Fruit fly (Drosophila melanogaster) whole organism, embryonic: Measurements from ENCODE around the gene ppk24.

Source experiments
- CG10147 ChIP-seq: fragments of 200-800 bp; sonication (Bioruptor generic); optimal IDR thresholded peaks from 2 replicates; lab custom pipeline; 2019; ENCODE audit warnings: missing biosample characterization, mild to moderate bottlenecking, missing genetic modification characterization, moderate library complexity
- CG10267 ChIP-seq: fragments of 200-800 bp; sonication (Bioruptor generic); optimal IDR thresholded peaks from 2 replicates; lab custom pipeline; 2018; ENCODE audit warnings: missing biosample characterization, mild to moderate bottlenecking, missing genetic modification characterization, moderate library complexity
- CG12071 ChIP-seq: fragments of 200-800 bp; sonication (Bioruptor generic); optimal IDR thresholded peaks from 3 replicates; lab custom pipeline; 2018; ENCODE audit warnings: missing biosample characterization, mild to moderate bottlenecking, missing genetic modification characterization
- CG13894 ChIP-seq: fragments of 200-800 bp; sonication (Bioruptor generic); optimal IDR thresholded peaks from 3 replicates; lab custom pipeline; 2018; ENCODE audit warnings: missing biosample characterization, mild to moderate bottlenecking, missing genetic modification characterization, moderate library complexity
- CG2875 ChIP-seq: fragments of 200-800 bp; sonication (Bioruptor generic); optimal IDR thresholded peaks from 2 replicates; lab custom pipeline; 2017; ENCODE audit warnings: missing biosample characterization, mild to moderate bottlenecking, missing genetic modification characterization, missing genetic modification reagents
- CG30020 ChIP-seq: fragments of 200-800 bp; optimal IDR thresholded peaks from 2 replicates; lab custom pipeline; 2019; ENCODE audit warnings: missing biosample characterization, mild to moderate bottlenecking, missing genetic modification characterization, moderate library complexity
- CG32532 ChIP-seq: fragments of 200-800 bp; sonication (Bioruptor generic); IDR thresholded peaks from 2 replicates; pipeline ENCODE4 v1.3.6; 2022; ENCODE audit warnings: missing biosample characterization, missing genetic modification characterization
- CG3407 ChIP-seq: fragments of 200-800 bp; sonication (Bioruptor generic); optimal IDR thresholded peaks from 2 replicates; lab custom pipeline; 2018; ENCODE audit warnings: missing biosample characterization, mild to moderate bottlenecking, missing genetic modification characterization
- CG3838 ChIP-seq: fragments of 200-800 bp; sonication (Bioruptor generic); optimal IDR thresholded peaks from 3 replicates; lab custom pipeline; 2016; ENCODE audit warnings: missing biosample characterization, missing genetic modification characterization
- CG4707 ChIP-seq: fragments of 200-800 bp; sonication (Bioruptor generic); optimal IDR thresholded peaks from 2 replicates; lab custom pipeline; 2018; ENCODE audit warnings: missing biosample characterization, mild to moderate bottlenecking, missing genetic modification characterization, moderate library complexity
- CG7357 ChIP-seq: fragments of 200-800 bp; sonication (Bioruptor generic); IDR thresholded peaks from 3 replicates; pipeline ENCODE4 v1.3.6; 2022; ENCODE audit warnings: missing biosample characterization, missing genetic modification characterization
- CG7786 ChIP-seq: fragments of 200-800 bp; sonication (Bioruptor generic); optimal IDR thresholded peaks from 2 replicates; lab custom pipeline; 2016; ENCODE audit warnings: missing biosample characterization, missing genetic modification characterization
- CG7928 ChIP-seq: fragments of 200-800 bp; sonication (Bioruptor generic); optimal IDR thresholded peaks from 2 replicates; lab custom pipeline; 2017; ENCODE audit warnings: missing biosample characterization, mild to moderate bottlenecking, missing genetic modification characterization
- CG8359 ChIP-seq: fragments of 200-800 bp; sonication (Bioruptor generic); optimal IDR thresholded peaks from 2 replicates; lab custom pipeline; 2017; ENCODE audit warnings: missing biosample characterization, mild to moderate bottlenecking, missing genetic modification characterization, borderline replicate concordance
- CG9727 ChIP-seq: fragments of 200-800 bp; sonication (Bioruptor generic); optimal IDR thresholded peaks from 3 replicates; lab custom pipeline; 2017; ENCODE audit warnings: missing biosample characterization, mild to moderate bottlenecking, missing genetic modification characterization
- CkIIα-i1 ChIP-seq: fragments of 200-800 bp; sonication (Bioruptor generic); IDR thresholded peaks from 2 replicates; pipeline ENCODE4 v1.3.6; 2022; ENCODE audit warnings: missing biosample characterization, missing genetic modification characterization
- Ets65A ChIP-seq: fragments of 200-800 bp; sonication (Bioruptor generic); peaks from one replicate; lab custom pipeline; 2016; ENCODE audit warnings: missing biosample characterization, missing genetic modification characterization
- Hey ChIP-seq: fragments of 200-800 bp; sonication (Bioruptor generic); optimal IDR thresholded peaks from 3 replicates; lab custom pipeline; 2018; ENCODE audit warnings: missing biosample characterization, mild to moderate bottlenecking, missing genetic modification characterization
- HmgD ChIP-seq: fragments of 200-800 bp; sonication (Bioruptor generic); optimal IDR thresholded peaks from 3 replicates; lab custom pipeline; 2016; ENCODE audit warnings: missing biosample characterization, missing genetic modification characterization
- Hr39 ChIP-seq: fragments of >200 bp; optimal IDR thresholded peaks from 2 replicates; lab custom pipeline; 2017
- Hr51 ChIP-seq, 2 experiments: fragments of 200-800 bp; sonication (Bioruptor generic); optimal IDR thresholded peaks; 2 replicates in 1 of 2; 3 replicates in 1 of 2; lab custom pipeline; 2016 to 2018; ENCODE audit warnings: missing biosample characterization in 2 of 2, missing genetic modification characterization in 2 of 2, mild to moderate bottlenecking in 1 of 2, moderate library complexity in 1 of 2
- Lhr ChIP-seq: fragments of 200-800 bp; sonication (Bioruptor generic); optimal IDR thresholded peaks from 3 replicates; lab custom pipeline; 2017; ENCODE audit warnings: mild to moderate bottlenecking, missing biosample characterization, missing genetic modification reagents, missing genetic modification characterization
- Poxn ChIP-seq: fragments of 200-800 bp; sonication (Bioruptor generic); IDR thresholded peaks from 2 replicates; pipeline ENCODE4 v1.3.6; 2022; ENCODE audit warnings: missing biosample characterization, missing genetic modification characterization
- Scr ChIP-seq: fragments of 200-800 bp; sonication (Bioruptor generic); IDR thresholded peaks from 2 replicates; pipeline ENCODE4 v1.3.6; 2022; ENCODE audit warnings: missing biosample characterization, missing genetic modification characterization; ENCODE audit not compliant: partially characterized antibody
- Sin3A ChIP-seq: fragments of >200 bp; optimal IDR thresholded peaks from 2 replicates; lab custom pipeline; 2018
- Six4 ChIP-seq: fragments of 200-800 bp; sonication (Bioruptor generic); optimal IDR thresholded peaks from 2 replicates; lab custom pipeline; 2016; ENCODE audit warnings: missing biosample characterization, missing genetic modification characterization
- Ssrp ChIP-seq: fragments of 200-800 bp; sonication (Bioruptor generic); optimal IDR thresholded peaks from 2 replicates; lab custom pipeline; 2018; ENCODE audit warnings: missing biosample characterization, mild to moderate bottlenecking, missing genetic modification characterization, moderate library complexity
- Trl ChIP-seq, 3 experiments: fragments of >200 bp in 2 of 3; fragments of 200-800 bp in 1 of 3; sonication (Bioruptor generic) in 1 of 3; optimal IDR thresholded peaks; 2 replicates in 1 of 3; 3 replicates in 2 of 3; lab custom pipeline; 2016 to 2017; ENCODE audit warnings: missing biosample characterization in 1 of 3, missing genetic modification characterization in 1 of 3
- amos ChIP-seq: fragments of 200-800 bp; sonication (Bioruptor generic); IDR thresholded peaks from 2 replicates; pipeline ENCODE4 v1.3.6; 2022; ENCODE audit warnings: missing biosample characterization, missing genetic modification characterization; ENCODE audit not compliant: partially characterized antibody
- az2 ChIP-seq: fragments of 200-800 bp; sonication (Bioruptor generic); optimal IDR thresholded peaks from 3 replicates; lab custom pipeline; 2016; ENCODE audit warnings: missing biosample characterization, missing genetic modification characterization
- bcd ChIP-seq: fragments of 200-800 bp; sonication (Bioruptor generic); optimal IDR thresholded peaks from 2 replicates; lab custom pipeline; 2017; ENCODE audit warnings: missing biosample characterization, mild to moderate bottlenecking, missing genetic modification characterization
- cato ChIP-seq: fragments of 200-800 bp; sonication (Bioruptor generic); optimal IDR thresholded peaks from 2 replicates; lab custom pipeline; 2016; ENCODE audit warnings: missing biosample characterization, missing genetic modification characterization, borderline replicate concordance
- corto ChIP-seq: fragments of 200-800 bp; sonication (Bioruptor generic); optimal IDR thresholded peaks from 2 replicates; lab custom pipeline; 2016; ENCODE audit warnings: missing biosample characterization, mild to moderate bottlenecking, missing genetic modification characterization, moderate library complexity
- dm ChIP-seq: fragments of 200-800 bp; sonication (Bioruptor generic); optimal IDR thresholded peaks from 3 replicates; lab custom pipeline; 2016; ENCODE audit warnings: missing biosample characterization, missing genetic modification characterization
- emc ChIP-seq: fragments of 200-800 bp; sonication (Bioruptor generic); optimal IDR thresholded peaks from 2 replicates; lab custom pipeline; 2016; ENCODE audit warnings: missing biosample characterization, missing genetic modification characterization
- ems ChIP-seq: fragments of 200-800 bp; sonication (Bioruptor generic); optimal IDR thresholded peaks from 3 replicates; lab custom pipeline; 2016; ENCODE audit warnings: missing biosample characterization, missing genetic modification characterization
- fd102C ChIP-seq: fragments of 200-800 bp; sonication (Bioruptor generic); optimal IDR thresholded peaks from 2 replicates; lab custom pipeline; 2018; ENCODE audit warnings: missing biosample characterization, mild to moderate bottlenecking, missing genetic modification characterization, moderate library complexity
- gce ChIP-seq: fragments of 200-800 bp; sonication (Bioruptor generic); IDR thresholded peaks from 3 replicates; pipeline ENCODE4 v1.3.6; 2022; ENCODE audit warnings: missing biosample characterization, missing genetic modification characterization
- gfzf ChIP-seq: fragments of 200-800 bp; sonication (Bioruptor generic); optimal IDR thresholded peaks from 2 replicates; lab custom pipeline; 2016; ENCODE audit warnings: missing biosample characterization, mild to moderate bottlenecking, missing genetic modification characterization, moderate library complexity
- gt ChIP-seq: fragments of 200-800 bp; sonication (Bioruptor generic); IDR thresholded peaks from 2 replicates; pipeline ENCODE4 v1.3.6; 2022; ENCODE audit warnings: missing biosample characterization, missing genetic modification characterization
- her ChIP-seq: fragments of 200-800 bp; sonication (Bioruptor generic); optimal IDR thresholded peaks from 2 replicates; lab custom pipeline; 2016; ENCODE audit warnings: missing biosample characterization, missing genetic modification characterization
- insv ChIP-seq, 2 experiments: fragments of 200-800 bp; sonication (Bioruptor generic); optimal IDR thresholded peaks; 3 replicates each; lab custom pipeline; 2016 to 2018; ENCODE audit warnings: missing biosample characterization in 2 of 2, missing genetic modification characterization in 2 of 2
- nerfin-1 ChIP-seq: fragments of 200-800 bp; sonication (Bioruptor generic); optimal IDR thresholded peaks from 3 replicates; lab custom pipeline; 2019; ENCODE audit warnings: missing biosample characterization, mild to moderate bottlenecking, missing genetic modification characterization, moderate library complexity
- org-1 ChIP-seq: fragments of 200-800 bp; sonication (Bioruptor generic); optimal IDR thresholded peaks from 2 replicates; lab custom pipeline; 2017; ENCODE audit warnings: missing biosample characterization, missing genetic modification characterization
- p53 ChIP-seq: fragments of 200-800 bp; sonication (Bioruptor generic); optimal IDR thresholded peaks from 2 replicates; lab custom pipeline; 2016; ENCODE audit warnings: missing biosample characterization, missing genetic modification characterization
- pho ChIP-seq: fragments of 200-800 bp; sonication (Bioruptor generic); optimal IDR thresholded peaks from 2 replicates; lab custom pipeline; 2016; ENCODE audit warnings: missing biosample characterization, missing genetic modification characterization
- phol ChIP-seq: fragments of 200-800 bp; sonication (Bioruptor generic); optimal IDR thresholded peaks from 3 replicates; lab custom pipeline; 2018; ENCODE audit warnings: missing biosample characterization, mild to moderate bottlenecking, missing genetic modification characterization, moderate library complexity
- pum ChIP-seq: fragments of 200-800 bp; sonication (Bioruptor generic); optimal IDR thresholded peaks from 2 replicates; lab custom pipeline; 2016; ENCODE audit warnings: missing biosample characterization, missing genetic modification characterization
- sens ChIP-seq: fragments of 200-800 bp; sonication (Bioruptor generic); peaks from one replicate; lab custom pipeline; 2016; ENCODE audit warnings: missing biosample characterization, missing genetic modification characterization
- tx ChIP-seq: fragments of 200-800 bp; sonication (Bioruptor generic); optimal IDR thresholded peaks from 2 replicates; lab custom pipeline; 2016; ENCODE audit warnings: missing biosample characterization, missing genetic modification characterization
- zfh1 ChIP-seq: fragments of 200-800 bp; sonication (Bioruptor generic); IDR thresholded peaks from 3 replicates; pipeline ENCODE4 v1.3.6; 2022; ENCODE audit warnings: missing biosample characterization, missing genetic modification characterization

Gene ppk24

DNA sequence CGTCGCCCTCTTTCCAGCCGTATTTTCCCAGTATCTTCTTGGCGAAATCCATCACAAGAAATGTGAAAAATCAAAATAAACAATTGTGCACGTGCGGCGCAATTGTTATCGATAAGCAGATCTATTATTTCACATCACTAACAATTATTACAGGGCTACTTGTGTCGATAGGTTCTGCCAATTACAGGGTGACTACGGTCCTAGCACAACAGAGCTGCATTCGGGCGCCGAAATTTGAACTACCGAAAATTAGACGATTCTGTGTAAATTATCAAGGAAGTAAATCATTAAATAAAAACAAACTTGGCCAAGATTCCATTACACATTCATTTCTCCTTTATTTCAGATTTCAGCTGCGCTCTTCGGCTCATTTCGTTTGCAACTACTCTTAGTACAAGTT, 49.7 kb upstream of the ppk24 start, which contains the start of gene CG15561 (continued):
- TF ChIP-seq az2 (GFP tag; lab: Kevin White, UChicago) (peak; percentile 30), p53 (GFP tag; lab: Kevin White, UChicago) (no peak), Poxn (GFP tag; lab: Robert Waterston, UW) (no peak), nerfin-1 (tag; lab: Kevin White, UChicago) (peak; percentile 51), org-1 (peak; percentile 7), CG2875 (peak; percentile 10), sens (GFP tag; lab: Kevin White, UChicago) (peak; percentile 82), CG9727 (peak; percentile 37), dm (GFP tag; lab: Kevin White, UChicago) (peak; percentile 96), CG32532 (GFP tag; lab: Robert Waterston, UW) (no peak), CG10147 (GFP tag; lab: Kevin White, UChicago) (peak; percentile 9), zfh1 (GFP tag; lab: Robert Waterston, UW) (no peak), CG3407 (GFP tag; lab: Kevin White, UChicago) (peak; percentile 49), pum (GFP tag; lab: Kevin White, UChicago) (peak; percentile 35), amos (GFP tag; lab: Robert Waterston, UW) (no peak), CG7928 (GFP tag; lab: Kevin White, UChicago) (peak; percentile 69), Hr39 (lab: Kevin White, UChicago) (no peak), fd102C (peak; percentile 13), ems (GFP tag; lab: Kevin White, UChicago) (peak; percentile 18), CkIIα-i1 (GFP tag; lab: Robert Waterston, UW) (no peak), CG10267 (peak; percentile 49), Ssrp (tag; lab: Kevin White, UChicago) (peak; percentile 2), Sin3A (peak; percentile 31), Hr51 (GFP tag; optimal IDR thresholded peaks at IDR 0.05; lab: Kevin White, UChicago) (peak in 1 of 2 experiments; percentile 37), corto (GFP tag; lab: Kevin White, UChicago) (no peak), HmgD (peak; percentile 0), her (GFP tag; lab: Kevin White, UChicago) (peak; percentile 43), CG12071 (peak; percentile 41), tx (GFP tag; lab: Kevin White, UChicago) (peak; percentile 20), CG4707 (GFP tag; lab: Kevin White, UChicago) (no peak), Lhr (GFP tag; lab: Kevin White, UChicago) (peak; percentile 45), phol (peak; percentile 25), Six4 (GFP tag; lab: Kevin White, UChicago) (no peak), gce (GFP tag; lab: Robert Waterston, UW) (no peak), insv (GFP tag; optimal IDR thresholded peaks at IDR 0.05; lab: Kevin White, UChicago) (peak in 1 of 2 experiments; percentile 31), CG7357 (no peak), gt (GFP tag; lab: Robert Waterston, UW) (no peak), Trl (optimal IDR thresholded peaks at IDR 0.05; lab: Kevin White, UChicago) (no peak), Trl (GFP tag; optimal IDR thresholded peaks at IDR 0.05; lab: Kevin White, UChicago) (peak; percentile 32), CG8359 (GFP tag; lab: Kevin White, UChicago) (no peak), bcd (GFP tag; lab: Kevin White, UChicago) (peak; percentile 50), Hey (tag; lab: Kevin White, UChicago) (peak; percentile 6), CG30020 (tag; lab: Kevin White, UChicago) (peak; percentile 64), Ets65A (GFP tag; lab: Kevin White, UChicago) (peak; percentile 91), cato (GFP tag; lab: Kevin White, UChicago) (no peak), CG13894 (tag; lab: Kevin White, UChicago) (peak; percentile 80), pho (GFP tag; lab: Kevin White, UChicago) (peak; percentile 2), CG7786 (GFP tag; lab: Kevin White, UChicago) (peak; percentile 32), Scr (GFP tag; lab: Robert Waterston, UW) (no peak), emc (GFP tag; lab: Kevin White, UChicago) (peak; percentile 22), CG3838 (GFP tag; lab: Kevin White, UChicago) (no peak), gfzf (peak; percentile 42)
